Worm (Caenorhabditis elegans) whole organism, young adult: Measurements from ENCODE around the gene zim-2.

Experiments used
- B0019.2 ChIP-seq: fragments of 200-800 bp; sonication (Bioruptor generic); conservative IDR thresholded peaks from 2 replicates; pipeline ENCODE4 v1.3.6; 2022; ENCODE audit warnings: missing genetic modification reagents, missing genetic modification characterization, missing compliant biosample characterization
- B0261.1 ChIP-seq: sonication (generic microtip); optimal IDR thresholded peaks from 2 replicates; lab custom pipeline; 2016; ENCODE audit warnings: mild to moderate bottlenecking, missing genetic modification characterization, moderate library complexity, missing compliant biosample characterization
- C06A6.2 ChIP-seq: fragments of 200-800 bp; sonication (Bioruptor generic); conservative IDR thresholded peaks from 2 replicates; pipeline ENCODE4 v1.3.6; 2022; ENCODE audit warnings: missing genetic modification characterization, missing compliant biosample characterization
- F23B12.7 ChIP-seq: sonication (generic microtip); optimal IDR thresholded peaks from 2 replicates; lab custom pipeline; 2017; ENCODE audit warnings: missing genetic modification characterization, mild to moderate bottlenecking, missing compliant biosample characterization, antibody characterized with exemption, moderate library complexity; ENCODE audit not compliant: insufficient read depth
- F33H1.4 ChIP-seq: fragments of 200-800 bp; sonication (Bioruptor generic); IDR thresholded peaks from 2 replicates; pipeline ENCODE4 v1.3.6; 2022; ENCODE audit warnings: missing genetic modification reagents, missing genetic modification characterization, missing compliant biosample characterization
- K12H6.12 ChIP-seq: fragments of 200-800 bp; sonication (Bioruptor generic); optimal IDR thresholded peaks from 2 replicates; lab custom pipeline; 2018; ENCODE audit warnings: mild to moderate bottlenecking, missing genetic modification characterization, missing compliant biosample characterization
- Y53F4B.3 ChIP-seq: fragments of 200-800 bp; sonication (Bioruptor generic); IDR thresholded peaks from 2 replicates; pipeline ENCODE4 v1.3.6; 2022; ENCODE audit warnings: missing genetic modification reagents, missing genetic modification characterization, missing compliant biosample characterization
- Y67H2A.10 ChIP-seq: fragments of 200-800 bp; sonication (Bioruptor generic); conservative IDR thresholded peaks from 2 replicates; pipeline ENCODE4 v1.3.6; 2022; ENCODE audit warnings: missing genetic modification reagents, missing genetic modification characterization, missing compliant biosample characterization
- ZK185.1 ChIP-seq: sonication (generic microtip); optimal IDR thresholded peaks from 2 replicates; lab custom pipeline; 2016; ENCODE audit warnings: mild to moderate bottlenecking, missing genetic modification characterization, missing compliant biosample characterization; ENCODE audit not compliant: poor library complexity, severe bottlenecking
- ama-1 ChIP-seq, 3 experiments: fragments of 150-350 bp in 1 of 3; sonication (generic microtip) in 2 of 3; optimal IDR thresholded peaks; 2 replicates each; lab custom pipeline; 2014 to 2018; ENCODE audit warnings: missing biosample characterization in 2 of 3, missing genetic modification characterization in 2 of 3, missing genetic modification reagents in 2 of 3
- aptf-2 ChIP-seq: fragments of 200-800 bp; sonication (Bioruptor generic); conservative IDR thresholded peaks from 2 replicates; pipeline ENCODE4 v1.3.6; 2022; ENCODE audit warnings: missing genetic modification reagents, missing genetic modification characterization, missing compliant biosample characterization
- attf-5 ChIP-seq: fragments of 200-800 bp; sonication (Bioruptor generic); optimal IDR thresholded peaks from 2 replicates; lab custom pipeline; 2018; ENCODE audit warnings: mild to moderate bottlenecking, missing genetic modification characterization, missing compliant biosample characterization
- bed-2 ChIP-seq: fragments of 200-800 bp; sonication (Bioruptor generic); IDR thresholded peaks from 2 replicates; pipeline ENCODE4 v1.3.6; 2022; ENCODE audit warnings: missing genetic modification reagents, missing genetic modification characterization, missing compliant biosample characterization
- cebp-1 ChIP-seq, 2 experiments: fragments of 200-800 bp in 1 of 2; sonication (Bioruptor generic) in 1 of 2; sonication (generic microtip) in 1 of 2; IDR thresholded peaks in 1 of 2; optimal IDR thresholded peaks in 1 of 2; 2 replicates each; pipeline versions ENCODE4 v1.3.6 to Lab custom; 2017 to 2022; ENCODE audit warnings: missing compliant biosample characterization in 2 of 2, missing genetic modification characterization in 2 of 2, mild to moderate bottlenecking in 1 of 2, missing genetic modification reagents in 1 of 2, moderate library complexity in 1 of 2
- cebp-2 ChIP-seq: fragments of 200-800 bp; sonication (Bioruptor generic); IDR thresholded peaks from 2 replicates; pipeline ENCODE4 v1.3.6; 2022; ENCODE audit warnings: missing genetic modification characterization, missing compliant biosample characterization
- ceh-27 ChIP-seq: fragments of 200-800 bp; sonication (Bioruptor generic); optimal IDR thresholded peaks from 2 replicates; lab custom pipeline; 2018; ENCODE audit warnings: mild to moderate bottlenecking, missing genetic modification characterization, moderate library complexity, missing compliant biosample characterization
- chd-7 ChIP-seq: sonication (generic microtip); optimal IDR thresholded peaks from 2 replicates; lab custom pipeline; 2016; ENCODE audit warnings: mild to moderate bottlenecking, missing genetic modification characterization, moderate library complexity, missing compliant biosample characterization
- gei-17 ChIP-seq: fragments of 200-800 bp; sonication (Bioruptor generic); optimal IDR thresholded peaks from 2 replicates; lab custom pipeline; 2018; ENCODE audit warnings: mild to moderate bottlenecking, missing genetic modification characterization, missing compliant biosample characterization
- him-1 ChIP-seq: sonication (generic microtip); optimal IDR thresholded peaks from 2 replicates; lab custom pipeline; 2016; ENCODE audit warnings: missing genotype, missing genetic modification reagents, missing genetic modification characterization, missing compliant biosample characterization
- hlh-12 ChIP-seq: sonication (generic microtip); optimal IDR thresholded peaks from 2 replicates; lab custom pipeline; 2016; ENCODE audit warnings: missing genetic modification characterization, missing compliant biosample characterization
- hlh-26 ChIP-seq: fragments of 200-800 bp; sonication (Bioruptor generic); conservative IDR thresholded peaks from 2 replicates; pipeline ENCODE4 v1.3.6; 2022; ENCODE audit warnings: missing genetic modification reagents, missing genetic modification characterization, missing compliant biosample characterization
- hmg-20 ChIP-seq: fragments of 200-800 bp; sonication (Bioruptor generic); IDR thresholded peaks from 2 replicates; pipeline ENCODE4 v1.3.6; 2022; ENCODE audit warnings: missing genetic modification reagents, missing genetic modification characterization, missing compliant biosample characterization
- hrde-1 ChIP-seq: sonication (generic microtip); optimal IDR thresholded peaks from 2 replicates; lab custom pipeline; 2016; ENCODE audit warnings: missing genetic modification characterization, mild to moderate bottlenecking, missing compliant biosample characterization, moderate library complexity, missing genotype, missing genetic modification reagents, borderline replicate concordance
- let-526 ChIP-seq: fragments of 200-800 bp; sonication (Bioruptor generic); IDR thresholded peaks from 2 replicates; pipeline ENCODE4 v1.3.6; 2022; ENCODE audit warnings: missing genetic modification reagents, missing genetic modification characterization, missing compliant biosample characterization
- madf-3 ChIP-seq: fragments of 200-800 bp; sonication (Bioruptor generic); IDR thresholded peaks from 2 replicates; pipeline ENCODE4 v1.3.6; 2022; ENCODE audit warnings: missing genetic modification reagents, missing genetic modification characterization, missing compliant biosample characterization
- madf-6 ChIP-seq: fragments of 200-800 bp; sonication (Bioruptor generic); IDR thresholded peaks from 2 replicates; pipeline ENCODE4 v1.3.6; 2022; ENCODE audit warnings: missing genetic modification reagents, missing genetic modification characterization, missing compliant biosample characterization
- madf-8 ChIP-seq: fragments of 200-800 bp; sonication (Bioruptor generic); conservative IDR thresholded peaks from 2 replicates; pipeline ENCODE4 v1.3.6; 2022; ENCODE audit warnings: missing genetic modification reagents, missing genetic modification characterization, missing compliant biosample characterization
- mcd-1 ChIP-seq: fragments of 200-800 bp; sonication (Bioruptor generic); IDR thresholded peaks from 2 replicates; pipeline ENCODE4 v1.3.6; 2022; ENCODE audit warnings: missing genetic modification reagents, missing genetic modification characterization, missing compliant biosample characterization
- mes-4 ChIP-seq: sonication (generic microtip); optimal IDR thresholded peaks from 2 replicates; lab custom pipeline; 2016; ENCODE audit warnings: missing genotype, missing genetic modification characterization, missing compliant biosample characterization
- nhr-120 ChIP-seq: fragments of 200-800 bp; sonication (Bioruptor generic); IDR thresholded peaks from 2 replicates; pipeline ENCODE4 v1.3.6; 2022; ENCODE audit warnings: missing genetic modification characterization, missing compliant biosample characterization
- nhr-80 ChIP-seq: sonication (generic microtip); optimal IDR thresholded peaks from 2 replicates; lab custom pipeline; 2016; ENCODE audit warnings: missing genetic modification characterization, missing compliant biosample characterization
- nhr-90 ChIP-seq: sonication (generic microtip); optimal IDR thresholded peaks from 2 replicates; lab custom pipeline; 2016; ENCODE audit warnings: missing genotype, mild to moderate bottlenecking, missing genetic modification characterization, missing compliant biosample characterization
- rcor-1 ChIP-seq: fragments of 200-800 bp; sonication (Bioruptor generic); IDR thresholded peaks from 2 replicates; pipeline ENCODE4 v1.3.6; 2022; ENCODE audit warnings: missing genetic modification reagents, missing genetic modification characterization, missing compliant biosample characterization
- repo-1 ChIP-seq: sonication (generic microtip); optimal IDR thresholded peaks from 2 replicates; lab custom pipeline; 2017; ENCODE audit warnings: mild to moderate bottlenecking, missing genetic modification characterization, missing compliant biosample characterization
- rpc-1 ChIP-seq, 2 experiments: fragments of 150-350 bp in 1 of 2; sonication (generic microtip) in 1 of 2; optimal IDR thresholded peaks; 2 replicates each; lab custom pipeline; 2014 to 2018; ENCODE audit warnings: missing biosample characterization in 1 of 2, missing genetic modification characterization in 1 of 2, missing genetic modification reagents in 1 of 2, missing genotype in 1 of 2
- sdz-38 ChIP-seq: sonication (generic microtip); optimal IDR thresholded peaks from 2 replicates; lab custom pipeline; 2016; ENCODE audit warnings: missing genotype, missing genetic modification characterization, missing compliant biosample characterization
- snpc-1.1 ChIP-seq: sonication (generic microtip); optimal IDR thresholded peaks from 2 replicates; lab custom pipeline; 2017; ENCODE audit warnings: missing genetic modification characterization, mild to moderate bottlenecking, missing compliant biosample characterization, antibody characterized with exemption, moderate library complexity, missing genotype, missing genetic modification reagents; ENCODE audit not compliant: insufficient read depth
- snpc-3.4 ChIP-seq: sonication (generic microtip); optimal IDR thresholded peaks from 2 replicates; lab custom pipeline; 2017; ENCODE audit warnings: missing genetic modification characterization, mild to moderate bottlenecking, missing compliant biosample characterization, antibody characterized with exemption, moderate library complexity, missing genotype, missing genetic modification reagents
- tbx-9 ChIP-seq: sonication (generic microtip); optimal IDR thresholded peaks from 2 replicates; lab custom pipeline; 2016; ENCODE audit warnings: borderline replicate concordance, missing genetic modification characterization, inconsistent platforms, missing compliant biosample characterization
- tlf-1 ChIP-seq: fragments of 200-800 bp; sonication (Bioruptor generic); optimal IDR thresholded peaks from 2 replicates; lab custom pipeline; 2018; ENCODE audit warnings: mild to moderate bottlenecking, missing genetic modification characterization, missing compliant biosample characterization
- unc-130 ChIP-seq: sonication (generic microtip); optimal IDR thresholded peaks from 2 replicates; lab custom pipeline; 2016; ENCODE audit warnings: missing genetic modification reagents, missing genetic modification characterization, missing compliant biosample characterization
- ztf-22 ChIP-seq: fragments of 200-800 bp; sonication (Bioruptor generic); optimal IDR thresholded peaks from 2 replicates; lab custom pipeline; 2018; ENCODE audit warnings: mild to moderate bottlenecking, missing genetic modification characterization, moderate library complexity, missing compliant biosample characterization
- ztf-25 ChIP-seq: fragments of 200-800 bp; sonication (Bioruptor generic); IDR thresholded peaks from 2 replicates; pipeline ENCODE4 v1.3.6; 2022; ENCODE audit warnings: missing genetic modification reagents, missing genetic modification characterization, missing compliant biosample characterization
- ztf-28 ChIP-seq: fragments of 200-800 bp; sonication (Bioruptor generic); IDR thresholded peaks from 2 replicates; pipeline ENCODE4 v1.3.6; 2022; ENCODE audit warnings: missing genetic modification reagents, missing genetic modification characterization, missing compliant biosample characterization

Gene zim-2

ce11 chrIV:10573471-10573870, 18.4 kb downstream of the zim-2 start:
- TF ChIP-seq hmg-20 (GFP tag; lab: Robert Waterston, UW) (no peak), Y67H2A.10 (no peak), ztf-28 (GFP tag; lab: Robert Waterston, UW) (no peak), C06A6.2 (GFP tag; lab: Robert Waterston, UW) (no peak), madf-8 (no peak), aptf-2 (GFP tag; lab: Robert Waterston, UW) (no peak), snpc-3.4 (no peak), Y53F4B.3 (GFP tag; lab: Robert Waterston, UW) (no peak), madf-3 (GFP tag; lab: Robert Waterston, UW) (no peak), B0019.2 (no peak), hlh-26 (GFP tag; lab: Robert Waterston, UW) (no peak), snpc-1.1 (tag; lab: Kevin White, UChicago) (no peak), sdz-38 (no peak), mes-4 (tag; lab: Kevin White, UChicago) (no peak), attf-5 (GFP tag; lab: Kevin White, UChicago) (no peak)

ce11 chrIV:10574471-10574870, 19.4 kb downstream of the zim-2 start:
- TF ChIP-seq hrde-1 (tag; lab: Kevin White, UChicago) (no peak), chd-7 (tag; lab: Kevin White, UChicago) (no peak), bed-2 (GFP tag; lab: Robert Waterston, UW) (no peak), nhr-90 (no peak), ama-1 (optimal IDR thresholded peaks at IDR 0.05; lab: Kevin White, UChicago) (no peak), ama-1 (GFP tag; optimal IDR thresholded peaks at IDR 0.05; lab: Kevin White, UChicago) (no peak), rcor-1 (GFP tag; lab: Robert Waterston, UW) (no peak), ztf-25 (GFP tag; lab: Robert Waterston, UW) (no peak), let-526 (GFP tag; lab: Robert Waterston, UW) (no peak), rpc-1 (optimal IDR thresholded peaks at IDR 0.05; lab: Kevin White, UChicago) (no peak), rpc-1 (tag; optimal IDR thresholded peaks at IDR 0.05; lab: Kevin White, UChicago) (no peak), repo-1 (tag; lab: Kevin White, UChicago) (no peak), B0261.1 (no peak), F33H1.4 (GFP tag; lab: Robert Waterston, UW) (no peak), madf-3 (GFP tag; lab: Robert Waterston, UW) (no peak), nhr-80 (no peak), hmg-20 (GFP tag; lab: Robert Waterston, UW) (no peak)

- no peak for TF ChIP-seq unc-130 (GFP tag; lab: Kevin White, UChicago)
- TF ChIP-seq cebp-1 (GFP tag; IDR thresholded peaks at IDR 0.05; lab: Robert Waterston, UW) = no peak
- no peak for TF ChIP-seq cebp-1 (tag; optimal IDR thresholded peaks at IDR 0.05; lab: Kevin White, UChicago)
- TF ChIP-seq chd-7 (tag; lab: Kevin White, UChicago) = no peak
- TF ChIP-seq ceh-27 = no peak
- TF ChIP-seq Y67H2A.10 = no peak
- TF ChIP-seq ZK185.1 (tag; lab: Kevin White, UChicago) = no peak
- no peak for TF ChIP-seq ztf-22
- no peak for TF ChIP-seq hlh-12 (tag; lab: Kevin White, UChicago)
- no peak for TF ChIP-seq him-1
- TF ChIP-seq K12H6.12 (tag; lab: Kevin White, UChicago) = no peak
- TF ChIP-seq tlf-1 (GFP tag; lab: Kevin White, UChicago) = no peak
- no peak for TF ChIP-seq gei-17 (GFP tag; lab: Kevin White, UChicago)
- TF ChIP-seq mcd-1 = no peak
- TF ChIP-seq F23B12.7 = no peak
- no peak for TF ChIP-seq cebp-2 (GFP tag; lab: Robert Waterston, UW)
- no peak for TF ChIP-seq tbx-9
- no peak for TF ChIP-seq madf-6 (GFP tag; lab: Robert Waterston, UW)
- TF ChIP-seq nhr-120 = no peak
These were observed 21.0 kb downstream of the zim-2 start, which contains the start of gene efn-2 for ce11 chrIV:10576050-10576449. Gene efn-2, plus strand, starts transcription at chrIV:10576350.
